Worm (Caenorhabditis elegans) whole organism, midembryonic: ENCODE results near the gene upb-1.

Experiments used
- T22C8.4 ChIP-seq: fragments of 200-800 bp; sonication (Bioruptor generic); IDR thresholded peaks from 2 replicates; pipeline ENCODE4 v1.3.6; 2022; ENCODE audit warnings: missing genetic modification characterization, missing compliant biosample characterization
- flt-1 ChIP-seq: fragments of 200-800 bp; sonication (Bioruptor generic); IDR thresholded peaks from 2 replicates; pipeline ENCODE4 v1.3.6; 2022; ENCODE audit warnings: missing genetic modification characterization, missing compliant biosample characterization
- klf-2 ChIP-seq: fragments of 200-800 bp; sonication (Bioruptor generic); conservative IDR thresholded peaks from 2 replicates; pipeline ENCODE4 v1.3.6; 2022; ENCODE audit warnings: missing genetic modification reagents, missing genetic modification characterization, missing compliant biosample characterization
- med-1 ChIP-seq: sonication (generic microtip); optimal IDR thresholded peaks from 2 replicates; lab custom pipeline; 2017; ENCODE audit warnings: missing genetic modification characterization, mild to moderate bottlenecking, missing compliant biosample characterization, antibody characterized with exemption, missing genetic modification reagents; ENCODE audit not compliant: insufficient read depth
- ztf-23 ChIP-seq: fragments of 200-800 bp; sonication (Bioruptor generic); IDR thresholded peaks from 2 replicates; pipeline ENCODE4 v1.3.6; 2022; ENCODE audit warnings: missing genetic modification reagents, missing genetic modification characterization, missing compliant biosample characterization
- ztf-29 ChIP-seq: fragments of 200-800 bp; sonication (Bioruptor generic); IDR thresholded peaks from 2 replicates; pipeline ENCODE4 v1.3.6; 2022; ENCODE audit warnings: missing genetic modification reagents, missing genetic modification characterization, missing compliant biosample characterization

- TF ChIP-seq T22C8.4 (GFP tag; lab: Robert Waterston, UW) (no peak), flt-1 (GFP tag; lab: Robert Waterston, UW) (no peak), ztf-23 (GFP tag; lab: Robert Waterston, UW) (no peak), klf-2 (GFP tag; lab: Robert Waterston, UW) (no peak), med-1 (GFP tag; lab: Kevin White, UChicago) (no peak), ztf-29 (GFP tag; lab: Robert Waterston, UW) (no peak)
Measured at ce11 chrII:6281002-6281401, 8.9 kb downstream of the upb-1 start, which contains the start of gene scly-1.
